Worm (Caenorhabditis elegans): Measurements from ENCODE around the gene ZK177.3.

Gene ZK177.3

ce11 chrII:5521411-5521810, 5.8 kb downstream of the ZK177.3 start, which contains the start of gene ZK177.12:
ZK177.12 (plus strand) TSS chrII:5521711.
- TF ChIP-seq nhr-179 (tag; optimal IDR thresholded peaks at IDR 0.05): no peak
- TF ChIP-seq dpff-1 (tag; optimal IDR thresholded peaks at IDR 0.05): no peak
- TF ChIP-seq ztf-28 (GFP tag; IDR thresholded peaks at IDR 0.05): no peak
- TF ChIP-seq ccch-3 (GFP tag; optimal IDR thresholded peaks at IDR 0.05): no peak

- TF ChIP-seq let-526 (GFP tag; IDR thresholded peaks at IDR 0.05): no peak
- no peak for TF ChIP-seq bed-1 (GFP tag; IDR thresholded peaks at IDR 0.05)
- no peak for TF ChIP-seq gei-17 (GFP tag; optimal IDR thresholded peaks at IDR 0.05)
- no peak for TF ChIP-seq fkh-3 (tag; optimal IDR thresholded peaks at IDR 0.05)
- no peak for TF ChIP-seq athp-1 (tag; optimal IDR thresholded peaks at IDR 0.05)
- no peak for TF ChIP-seq cebp-1 (GFP tag; IDR thresholded peaks at IDR 0.05)
- no peak for TF ChIP-seq cebp-1 (tag; optimal IDR thresholded peaks at IDR 0.05)
Measured at ce11 chrII:5522637-5523036, 7.0 kb downstream of the ZK177.3 start, which contains the start of gene ZK177.11. ZK177.11 (plus strand) TSS chrII:5522937.

ce11 chrII:5525297-5525696, 9.7 kb downstream of the ZK177.3 start, which contains the start of gene tbx-35:
tbx-35 (minus strand) TSS chrII:5525397.
- TF ChIP-seq Y95B8A.8 (GFP tag; IDR thresholded peaks at IDR 0.05): no peak
- TF ChIP-seq aptf-3 (GFP tag; IDR thresholded peaks at IDR 0.05): no peak
- TF ChIP-seq Y53G8AR.9 (GFP tag; conservative IDR thresholded peaks at IDR 0.05): no peak
- no peak for TF ChIP-seq F57A8.1 (GFP tag; optimal IDR thresholded peaks at IDR 0.05)
- no peak for TF ChIP-seq ztf-25 (GFP tag; IDR thresholded peaks at IDR 0.05)
- TF ChIP-seq mel-28 (tag; optimal IDR thresholded peaks at IDR 0.05; ENCODE audit: borderline replicate concordance): no peak
- TF ChIP-seq let-607 (tag; optimal IDR thresholded peaks at IDR 0.05): no peak
- TF ChIP-seq ceh-58 (GFP tag; IDR thresholded peaks at IDR 0.05): no peak
- no peak for TF ChIP-seq F52B5.7 (tag; optimal IDR thresholded peaks at IDR 0.05)
- no peak for TF ChIP-seq tbx-9 (tag; optimal IDR thresholded peaks at IDR 0.05; ENCODE audit: borderline replicate concordance)
- no peak for TF ChIP-seq lin-40 (tag; optimal IDR thresholded peaks at IDR 0.05)
- no peak for TF ChIP-seq aptf-2 (GFP tag; conservative IDR thresholded peaks at IDR 0.05)
- TF ChIP-seq snpc-4 (GFP tag; optimal IDR thresholded peaks at IDR 0.05): no peak
- TF ChIP-seq snpc-4 (tag; optimal IDR thresholded peaks at IDR 0.05): no peak
- TF ChIP-seq hsf-1 (GFP tag; IDR thresholded peaks at IDR 0.05): no peak
- TF ChIP-seq dpff-1 (tag; optimal IDR thresholded peaks at IDR 0.05): no peak
- no peak for TF ChIP-seq madf-3 (GFP tag; IDR thresholded peaks at IDR 0.05)
- no peak for TF ChIP-seq dox-1 (GFP tag; IDR thresholded peaks at IDR 0.05)
- no peak for TF ChIP-seq unc-130 (GFP tag; optimal IDR thresholded peaks at IDR 0.05)

- TF ChIP-seq efl-1 (GFP tag; optimal IDR thresholded peaks at IDR 0.05): peak; percentile 13
- TF ChIP-seq ceh-58 (GFP tag; IDR thresholded peaks at IDR 0.05): no peak
Measured at ce11 chrII:5527841-5528240, 12.2 kb downstream of the ZK177.3 start, which contains the start of gene ZK177.1. ZK177.1 (plus strand) TSS chrII:5528141.

ce11 chrII:5531855-5532328, 16.2 kb downstream of the ZK177.3 start, which contains the start of gene C17C3.9:
C17C3.9 (minus strand) TSS chrII:5532278.
- no peak for TF ChIP-seq snpc-1.3 (tag; optimal IDR thresholded peaks at IDR 0.05; ENCODE audit: insufficient read depth)
- no peak for TF ChIP-seq F39B2.1 (GFP tag; IDR thresholded peaks at IDR 0.05)
- TF ChIP-seq snpc-3.4 (tag; optimal IDR thresholded peaks at IDR 0.05): no peak
- TF ChIP-seq atf-7 (tag; optimal IDR thresholded peaks at IDR 0.05): no peak
